Fruit fly (Drosophila melanogaster) whole organism, embryonic: ENCODE results near the gene CG16903.

Source experiments
- ATbp ChIP-seq: fragments of 200-800 bp; sonication (Bioruptor generic); optimal IDR thresholded peaks from 2 replicates; lab custom pipeline; 2017; ENCODE audit warnings: missing biosample characterization, mild to moderate bottlenecking, missing genetic modification characterization, missing genetic modification reagents
- CG10979 ChIP-seq: fragments of 200-800 bp; sonication (Bioruptor generic); optimal IDR thresholded peaks from 2 replicates; lab custom pipeline; 2018; ENCODE audit warnings: missing biosample characterization, mild to moderate bottlenecking, missing genetic modification characterization, moderate library complexity
- CG13624 ChIP-seq: fragments of 200-800 bp; sonication (Bioruptor generic); optimal IDR thresholded peaks from 2 replicates; lab custom pipeline; 2016; ENCODE audit warnings: missing biosample characterization, missing genetic modification characterization
- CG15011 ChIP-seq: fragments of 200-800 bp; sonication (Bioruptor generic); optimal IDR thresholded peaks from 3 replicates; lab custom pipeline; 2018; ENCODE audit warnings: missing biosample characterization, mild to moderate bottlenecking, missing genetic modification characterization
- CG1602 ChIP-seq: fragments of 200-800 bp; sonication (Bioruptor generic); optimal IDR thresholded peaks from 3 replicates; lab custom pipeline; 2016; ENCODE audit warnings: missing biosample characterization, missing genetic modification characterization
- CG1832 ChIP-seq: fragments of 200-800 bp; sonication (Bioruptor generic); optimal IDR thresholded peaks from 2 replicates; lab custom pipeline; 2017; ENCODE audit warnings: missing biosample characterization, mild to moderate bottlenecking, missing genetic modification characterization, inconsistent platforms
- CG34224 ChIP-seq: fragments of 200-800 bp; sonication (Bioruptor generic); IDR thresholded peaks from 3 replicates; pipeline ENCODE4 v1.3.6; 2022; ENCODE audit warnings: missing biosample characterization, missing genetic modification characterization; ENCODE audit not compliant: partially characterized antibody
- CG4360 ChIP-seq: fragments of 200-800 bp; sonication (Bioruptor generic); IDR thresholded peaks from 2 replicates; pipeline ENCODE4 v1.3.6; 2022; ENCODE audit warnings: missing biosample characterization, missing genetic modification characterization
- CG4730 ChIP-seq: fragments of 200-800 bp; sonication (Bioruptor generic); IDR thresholded peaks from 2 replicates; pipeline ENCODE4 v1.3.6; 2022; ENCODE audit warnings: missing biosample characterization, missing genetic modification characterization
- CG6689 ChIP-seq: fragments of 200-800 bp; sonication (Bioruptor generic); IDR thresholded peaks from 2 replicates; pipeline ENCODE4 v1.3.6; 2022; ENCODE audit warnings: missing biosample characterization, missing genetic modification characterization
- CG6765 ChIP-seq: fragments of 200-800 bp; sonication (Bioruptor generic); optimal IDR thresholded peaks from 3 replicates; lab custom pipeline; 2017; ENCODE audit warnings: missing biosample characterization, mild to moderate bottlenecking, missing genetic modification characterization
- CG7271 ChIP-seq: fragments of 200-800 bp; sonication (Bioruptor generic); optimal IDR thresholded peaks from 2 replicates; lab custom pipeline; 2018; ENCODE audit warnings: missing biosample characterization, mild to moderate bottlenecking, missing genetic modification characterization, moderate library complexity
- CG7839 ChIP-seq: fragments of 200-800 bp; sonication (Bioruptor generic); optimal IDR thresholded peaks from 3 replicates; lab custom pipeline; 2018; ENCODE audit warnings: missing biosample characterization, mild to moderate bottlenecking, missing genetic modification characterization, moderate library complexity
- CG8089 ChIP-seq: fragments of 200-800 bp; sonication (Bioruptor generic); optimal IDR thresholded peaks from 3 replicates; lab custom pipeline; 2016; ENCODE audit warnings: missing biosample characterization, missing genetic modification characterization
- D19A ChIP-seq: fragments of 200-800 bp; optimal IDR thresholded peaks from 3 replicates; lab custom pipeline; 2019; ENCODE audit warnings: missing biosample characterization, mild to moderate bottlenecking, missing genetic modification characterization, moderate library complexity
- D19B ChIP-seq: fragments of 200-800 bp; sonication (Bioruptor generic); optimal IDR thresholded peaks from 2 replicates; lab custom pipeline; 2017; ENCODE audit warnings: missing biosample characterization, mild to moderate bottlenecking, missing genetic modification characterization
- Dll ChIP-seq: fragments of 200-800 bp; sonication (Bioruptor generic); IDR thresholded peaks from 4 replicates; pipeline ENCODE4 v1.3.6; 2022; ENCODE audit warnings: missing biosample characterization, missing genetic modification characterization; ENCODE audit not compliant: partially characterized antibody
- Dp ChIP-seq: fragments of 200-800 bp; sonication (Bioruptor generic); optimal IDR thresholded peaks from 2 replicates; lab custom pipeline; 2018; ENCODE audit warnings: missing biosample characterization, mild to moderate bottlenecking, missing genetic modification characterization, moderate library complexity
- Gsc ChIP-seq: fragments of 200-800 bp; sonication (Bioruptor generic); IDR thresholded peaks from 2 replicates; pipeline ENCODE4 v1.3.6; 2022; ENCODE audit warnings: missing biosample characterization, missing genetic modification characterization
- HLH3B ChIP-seq: fragments of 200-800 bp; sonication (Bioruptor generic); IDR thresholded peaks from 2 replicates; pipeline ENCODE4 v1.3.6; 2022; ENCODE audit warnings: missing biosample characterization, missing genetic modification characterization
- HLHmδ ChIP-seq: fragments of 200-800 bp; sonication (Bioruptor generic); optimal IDR thresholded peaks from 2 replicates; lab custom pipeline; 2018; ENCODE audit warnings: missing biosample characterization, mild to moderate bottlenecking, missing genetic modification characterization, moderate library complexity
- Hmx ChIP-seq: fragments of 200-800 bp; sonication (Bioruptor generic); optimal IDR thresholded peaks from 2 replicates; lab custom pipeline; 2016; ENCODE audit warnings: missing biosample characterization, missing genetic modification characterization
- Meics ChIP-seq: fragments of 200-800 bp; sonication (Bioruptor generic); optimal IDR thresholded peaks from 2 replicates; lab custom pipeline; 2017; ENCODE audit warnings: missing biosample characterization, mild to moderate bottlenecking, missing genetic modification characterization
- Nf-YC ChIP-seq: fragments of 200-800 bp; optimal IDR thresholded peaks from 3 replicates; lab custom pipeline; 2019; ENCODE audit warnings: missing biosample characterization, mild to moderate bottlenecking, missing genetic modification characterization, moderate library complexity
- Oaz ChIP-seq: fragments of 200-800 bp; sonication (Bioruptor generic); IDR thresholded peaks from 2 replicates; pipeline ENCODE4 v1.3.6; 2022; ENCODE audit warnings: missing biosample characterization, missing genetic modification characterization
- Sry-β ChIP-seq: fragments of 200-800 bp; sonication (Bioruptor generic); optimal IDR thresholded peaks from 2 replicates; lab custom pipeline; 2018; ENCODE audit warnings: missing biosample characterization, mild to moderate bottlenecking, missing genetic modification characterization, moderate library complexity
- Xbp1 ChIP-seq: fragments of 200-800 bp; sonication (Bioruptor generic); optimal IDR thresholded peaks from 3 replicates; lab custom pipeline; 2016; ENCODE audit warnings: missing biosample characterization, mild to moderate bottlenecking, missing genetic modification characterization
- cad ChIP-seq: fragments of >200 bp; optimal IDR thresholded peaks from 2 replicates; lab custom pipeline; 2017; ENCODE audit warnings: missing biosample characterization, missing genetic modification characterization
- caup ChIP-seq: fragments of 200-800 bp; sonication (Bioruptor generic); optimal IDR thresholded peaks from 3 replicates; lab custom pipeline; 2017; ENCODE audit warnings: missing biosample characterization, mild to moderate bottlenecking, missing genetic modification characterization, moderate library complexity; ENCODE audit not compliant: severe bottlenecking
- chm ChIP-seq: fragments of 200-800 bp; sonication (Bioruptor generic); IDR thresholded peaks from 2 replicates; pipeline ENCODE4 v1.3.6; 2022; ENCODE audit warnings: missing biosample characterization, missing genetic modification characterization
- ci ChIP-seq: fragments of 200-800 bp; sonication (Bioruptor generic); IDR thresholded peaks from 3 replicates; pipeline ENCODE4 v1.3.6; 2022; ENCODE audit warnings: missing biosample characterization, missing genetic modification characterization
- croc ChIP-seq: fragments of 200-800 bp; sonication (Bioruptor generic); conservative IDR thresholded peaks from 3 replicates; pipeline ENCODE4 v1.3.6; 2022; ENCODE audit warnings: missing biosample characterization, missing genetic modification characterization
- crol ChIP-seq: fragments of 200-800 bp; sonication (Bioruptor generic); IDR thresholded peaks from 2 replicates; pipeline ENCODE4 v1.3.6; 2022; ENCODE audit warnings: missing biosample characterization, missing genetic modification characterization
- da ChIP-seq: fragments of 200-800 bp; sonication (Bioruptor generic); optimal IDR thresholded peaks from 2 replicates; lab custom pipeline; 2016; ENCODE audit warnings: missing biosample characterization, missing genetic modification characterization
- dm ChIP-seq: fragments of 200-800 bp; sonication (Bioruptor generic); optimal IDR thresholded peaks from 3 replicates; lab custom pipeline; 2016; ENCODE audit warnings: missing biosample characterization, missing genetic modification characterization
- dmrt11E ChIP-seq: fragments of 200-800 bp; sonication (Bioruptor generic); optimal IDR thresholded peaks from 3 replicates; lab custom pipeline; 2018; ENCODE audit warnings: missing biosample characterization, mild to moderate bottlenecking, missing genetic modification characterization, moderate library complexity
- exex ChIP-seq: fragments of 200-800 bp; sonication (Bioruptor generic); optimal IDR thresholded peaks from 4 replicates; lab custom pipeline; 2018; ENCODE audit warnings: missing biosample characterization, mild to moderate bottlenecking, missing genetic modification characterization, moderate library complexity
- fd96Cb ChIP-seq: fragments of 200-800 bp; sonication (Bioruptor generic); optimal IDR thresholded peaks from 2 replicates; lab custom pipeline; 2018; ENCODE audit warnings: missing biosample characterization, mild to moderate bottlenecking, missing genetic modification characterization, moderate library complexity
- gfzf ChIP-seq: fragments of 200-800 bp; sonication (Bioruptor generic); optimal IDR thresholded peaks from 2 replicates; lab custom pipeline; 2016; ENCODE audit warnings: missing biosample characterization, mild to moderate bottlenecking, missing genetic modification characterization, moderate library complexity
- ham ChIP-seq: fragments of 200-800 bp; sonication (Bioruptor generic); IDR thresholded peaks from 2 replicates; pipeline ENCODE4 v1.3.6; 2022; ENCODE audit warnings: missing biosample characterization, missing genetic modification characterization
- jumu ChIP-seq: fragments of 200-800 bp; sonication (Bioruptor generic); optimal IDR thresholded peaks from 3 replicates; lab custom pipeline; 2016; ENCODE audit warnings: missing biosample characterization, missing genetic modification characterization
- maf-S ChIP-seq: fragments of 200-800 bp; sonication (Bioruptor generic); optimal IDR thresholded peaks from 2 replicates; lab custom pipeline; 2016; ENCODE audit warnings: missing biosample characterization, missing genetic modification characterization
- mirr ChIP-seq: fragments of 200-800 bp; sonication (Bioruptor generic); optimal IDR thresholded peaks from 3 replicates; lab custom pipeline; 2018; ENCODE audit warnings: missing biosample characterization, mild to moderate bottlenecking, missing genetic modification characterization
- nerfin-1 ChIP-seq: fragments of 200-800 bp; sonication (Bioruptor generic); optimal IDR thresholded peaks from 3 replicates; lab custom pipeline; 2019; ENCODE audit warnings: missing biosample characterization, mild to moderate bottlenecking, missing genetic modification characterization, moderate library complexity
- oc ChIP-seq: fragments of 200-800 bp; sonication (Bioruptor generic); optimal IDR thresholded peaks from 2 replicates; lab custom pipeline; 2018; ENCODE audit warnings: missing biosample characterization, mild to moderate bottlenecking, missing genetic modification characterization, moderate library complexity
- pros ChIP-seq: fragments of 200-800 bp; sonication (Bioruptor generic); optimal IDR thresholded peaks from 3 replicates; lab custom pipeline; 2019; ENCODE audit warnings: missing biosample characterization, mild to moderate bottlenecking, missing genetic modification characterization, moderate library complexity
- tx ChIP-seq: fragments of 200-800 bp; sonication (Bioruptor generic); optimal IDR thresholded peaks from 2 replicates; lab custom pipeline; 2016; ENCODE audit warnings: missing biosample characterization, missing genetic modification characterization
- usp ChIP-seq: fragments of >200 bp; optimal IDR thresholded peaks from 2 replicates; lab custom pipeline; 2017; ENCODE audit warnings: missing biosample characterization, missing genetic modification characterization

Gene CG16903

DNA sequence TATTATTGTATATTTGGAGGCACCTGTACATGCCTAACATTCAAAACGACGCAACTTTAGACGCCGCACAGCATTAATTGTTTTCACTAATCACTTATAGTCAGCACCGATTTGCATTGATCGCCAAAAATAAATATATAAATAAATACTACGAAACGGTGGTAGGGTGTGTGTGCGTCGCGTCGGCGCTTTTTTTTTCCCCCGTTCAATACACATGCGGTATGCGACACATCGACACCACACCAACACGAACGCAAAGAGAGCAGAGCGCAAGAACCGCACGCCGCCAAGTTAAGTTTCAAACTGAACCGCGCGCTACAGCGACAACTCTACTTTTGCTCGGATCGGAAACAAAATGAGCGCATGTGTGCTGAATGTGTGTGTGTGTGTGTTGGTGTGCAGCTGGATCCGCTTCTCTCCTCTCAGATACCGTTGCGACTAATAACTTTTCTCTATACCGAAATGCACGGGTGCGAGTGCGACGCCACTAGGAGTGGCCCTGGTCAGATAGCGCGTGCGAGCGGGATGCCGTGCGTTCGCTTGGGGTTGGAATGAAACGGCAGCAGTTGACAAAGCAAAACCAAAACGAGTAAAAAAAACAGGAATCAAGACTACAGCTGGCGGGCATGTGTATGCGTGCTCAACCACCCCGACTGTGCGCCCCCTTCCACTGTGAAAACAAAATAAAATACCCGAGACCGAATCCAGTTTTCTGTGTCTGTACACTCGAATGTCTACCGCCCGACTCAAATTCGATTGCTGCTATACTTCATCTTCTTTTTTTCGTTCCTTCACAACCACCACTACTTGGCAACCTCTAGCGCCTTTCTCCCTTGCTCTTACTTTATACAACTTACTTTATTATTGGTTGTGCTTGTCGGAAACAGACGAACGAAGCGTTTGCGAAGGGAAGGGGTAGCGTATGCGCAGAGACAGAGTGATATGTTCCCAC is 43.1 kb upstream of the CG16903 start, which contains the start of gene ph-d (continued):
- TF ChIP-seq exex (tag; lab: Kevin White, UChicago), result peak; percentile 30
- TF ChIP-seq CG8089, result no peak
- TF ChIP-seq maf-S (GFP tag; lab: Kevin White, UChicago), result no peak
- TF ChIP-seq CG15011, result peak; percentile 17
- TF ChIP-seq dmrt11E (tag; lab: Kevin White, UChicago), result peak; percentile 44
- TF ChIP-seq Hmx (GFP tag; lab: Kevin White, UChicago), result no peak
- TF ChIP-seq CG1832 (GFP tag; lab: Kevin White, UChicago), result peak; percentile 98
- TF ChIP-seq Oaz (GFP tag; lab: Robert Waterston, UW), result no peak
- peak; percentile 95 for TF ChIP-seq Nf-YC (tag; lab: Kevin White, UChicago)
- TF ChIP-seq ATbp (GFP tag; lab: Kevin White, UChicago), result peak; percentile 48
- TF ChIP-seq Meics (GFP tag; lab: Kevin White, UChicago), result peak; percentile 62
- 0 out of 2 replicates have a peak, but pooled peaks have one; percentile 26 for TF ChIP-seq CG6689
- TF ChIP-seq Dll (GFP tag; lab: Robert Waterston, UW), result no peak
- peak; percentile 72 for TF ChIP-seq crol (GFP tag; lab: Robert Waterston, UW)
- TF ChIP-seq mirr (GFP tag; lab: Kevin White, UChicago), result peak; percentile 76
- TF ChIP-seq CG4360 (GFP tag; lab: Robert Waterston, UW), result 0 out of 2 replicates have a peak, but pooled peaks have one; percentile 17
- peak; percentile 40 for TF ChIP-seq Dp (GFP tag; lab: Kevin White, UChicago)
- TF ChIP-seq cad (GFP tag; lab: Kevin White, UChicago), result no peak
- TF ChIP-seq gfzf (GFP tag; lab: Kevin White, UChicago), result no peak
- peak; percentile 28 for TF ChIP-seq D19B
- TF ChIP-seq chm (GFP tag; lab: Robert Waterston, UW), result peak; percentile 25
- no peak for TF ChIP-seq CG13624 (GFP tag; lab: Kevin White, UChicago)
- no peak for TF ChIP-seq ham (GFP tag; lab: Robert Waterston, UW)
- TF ChIP-seq CG10979 (tag; lab: Kevin White, UChicago), result peak; percentile 58
- TF ChIP-seq oc, result no peak
- peak; percentile 17 for TF ChIP-seq nerfin-1 (tag; lab: Kevin White, UChicago)
- TF ChIP-seq pros, result peak; percentile 100
- TF ChIP-seq D19A, result peak; percentile 99
- TF ChIP-seq HLHmδ (GFP tag; lab: Kevin White, UChicago), result peak; percentile 38
- TF ChIP-seq Xbp1 (GFP tag; lab: Kevin White, UChicago), result peak; percentile 56
- TF ChIP-seq CG7271 (tag; lab: Kevin White, UChicago), result no peak
- no peak for TF ChIP-seq CG6765 (GFP tag; lab: Kevin White, UChicago)
- peak; percentile 62; the same call in 1 of the 3 replicates for TF ChIP-seq ci (GFP tag; lab: Robert Waterston, UW)
- TF ChIP-seq caup (GFP tag; lab: Kevin White, UChicago), result peak; percentile 42
- TF ChIP-seq da (GFP tag; lab: Kevin White, UChicago), result no peak
- TF ChIP-seq fd96Cb (tag; lab: Kevin White, UChicago), result peak; percentile 50
- no peak for TF ChIP-seq tx
- TF ChIP-seq usp (GFP tag; lab: Kevin White, UChicago), result no peak
- peak; percentile 67 for TF ChIP-seq dm (GFP tag; lab: Kevin White, UChicago)
- no peak; the same call in 2 of the 3 replicates for TF ChIP-seq croc
- peak; percentile 42; the same call in 1 of the 2 replicates for TF ChIP-seq HLH3B (GFP tag; lab: Robert Waterston, UW)
- no peak for TF ChIP-seq Sry-β (GFP tag; lab: Kevin White, UChicago)
- TF ChIP-seq CG34224 (GFP tag; lab: Robert Waterston, UW), result peak; percentile 23; the same call in 2 of the 3 replicates
- TF ChIP-seq CG1602 (GFP tag; lab: Kevin White, UChicago), result peak; percentile 22
- TF ChIP-seq Gsc (GFP tag; lab: Robert Waterston, UW), result no peak
- no peak for TF ChIP-seq jumu (GFP tag; lab: Kevin White, UChicago)
- TF ChIP-seq CG7839, result peak; percentile 65
- TF ChIP-seq CG4730, result no peak
